Fruit fly (Drosophila melanogaster) whole organism, embryonic: ENCODE results near the gene CG15773.

Experiments
- Bgb ChIP-seq: fragments of 200-800 bp; sonication (Bioruptor generic); IDR thresholded peaks from 2 replicates; pipeline ENCODE4 v1.3.6; 2022; ENCODE audit warnings: missing biosample characterization, missing genetic modification characterization; ENCODE audit not compliant: partially characterized antibody
- CG10431 ChIP-seq: fragments of 200-800 bp; sonication (Bioruptor generic); optimal IDR thresholded peaks from 3 replicates; lab custom pipeline; 2018; ENCODE audit warnings: missing biosample characterization, mild to moderate bottlenecking, missing genetic modification characterization
- CG10462 ChIP-seq: fragments of 200-800 bp; sonication (Bioruptor generic); optimal IDR thresholded peaks from 2 replicates; lab custom pipeline; 2016; ENCODE audit warnings: missing biosample characterization, missing genetic modification characterization
- CG11456 ChIP-seq: fragments of 200-800 bp; sonication (Bioruptor generic); IDR thresholded peaks from 3 replicates; pipeline ENCODE4 v1.3.6; 2022; ENCODE audit warnings: missing biosample characterization, missing genetic modification characterization
- CG12155 ChIP-seq: fragments of 200-800 bp; sonication (Bioruptor generic); optimal IDR thresholded peaks from 3 replicates; lab custom pipeline; 2016; ENCODE audit warnings: missing biosample characterization, missing genetic modification characterization
- CG12659 ChIP-seq: fragments of 200-800 bp; sonication (Bioruptor generic); optimal IDR thresholded peaks from 3 replicates; lab custom pipeline; 2017; ENCODE audit warnings: mild to moderate bottlenecking, missing biosample characterization, missing genetic modification reagents, missing genetic modification characterization
- CG13894 ChIP-seq: fragments of 200-800 bp; sonication (Bioruptor generic); optimal IDR thresholded peaks from 3 replicates; lab custom pipeline; 2018; ENCODE audit warnings: missing biosample characterization, mild to moderate bottlenecking, missing genetic modification characterization, moderate library complexity
- CG14014 ChIP-seq: fragments of 200-800 bp; sonication (Bioruptor generic); IDR thresholded peaks from 2 replicates; pipeline ENCODE4 v1.3.6; 2022; ENCODE audit warnings: missing biosample characterization, missing genetic modification characterization
- CG17612 ChIP-seq: fragments of 200-800 bp; sonication (Bioruptor generic); IDR thresholded peaks from 2 replicates; pipeline ENCODE4 v1.3.6; 2022; ENCODE audit warnings: missing biosample characterization, missing genetic modification characterization
- CG17802 ChIP-seq: fragments of 200-800 bp; sonication (Bioruptor generic); optimal IDR thresholded peaks from 2 replicates; lab custom pipeline; 2018; ENCODE audit warnings: missing biosample characterization, mild to moderate bottlenecking, missing genetic modification characterization, moderate library complexity
- CG30020 ChIP-seq: fragments of 200-800 bp; optimal IDR thresholded peaks from 2 replicates; lab custom pipeline; 2019; ENCODE audit warnings: missing biosample characterization, mild to moderate bottlenecking, missing genetic modification characterization, moderate library complexity
- CG31388 ChIP-seq: fragments of 200-800 bp; sonication (Bioruptor generic); optimal IDR thresholded peaks from 2 replicates; lab custom pipeline; 2016; ENCODE audit warnings: missing biosample characterization, missing genetic modification characterization
- CG5953 ChIP-seq: fragments of 200-800 bp; sonication (Bioruptor generic); IDR thresholded peaks from 2 replicates; pipeline ENCODE4 v1.3.6; 2022; ENCODE audit warnings: missing biosample characterization, missing genetic modification characterization
- CG6654 ChIP-seq: fragments of 200-800 bp; sonication (Bioruptor generic); optimal IDR thresholded peaks from 2 replicates; lab custom pipeline; 2017; ENCODE audit warnings: missing biosample characterization, mild to moderate bottlenecking, missing genetic modification characterization
- CG6683 ChIP-seq: fragments of 200-800 bp; sonication (Bioruptor generic); optimal IDR thresholded peaks from 2 replicates; lab custom pipeline; 2017; ENCODE audit warnings: missing biosample characterization, mild to moderate bottlenecking, missing genetic modification characterization, missing genetic modification reagents
- CG6689 ChIP-seq: fragments of 200-800 bp; sonication (Bioruptor generic); IDR thresholded peaks from 2 replicates; pipeline ENCODE4 v1.3.6; 2022; ENCODE audit warnings: missing biosample characterization, missing genetic modification characterization
- CG6813 ChIP-seq: fragments of 200-800 bp; sonication (Bioruptor generic); optimal IDR thresholded peaks from 2 replicates; lab custom pipeline; 2017; ENCODE audit warnings: missing biosample characterization, missing genetic modification characterization, mild to moderate bottlenecking, moderate library complexity, missing genetic modification reagents
- CG8089 ChIP-seq: fragments of 200-800 bp; sonication (Bioruptor generic); optimal IDR thresholded peaks from 3 replicates; lab custom pipeline; 2016; ENCODE audit warnings: missing biosample characterization, missing genetic modification characterization
- CG9437 ChIP-seq: fragments of 200-800 bp; sonication (Bioruptor generic); optimal IDR thresholded peaks from 2 replicates; lab custom pipeline; 2018; ENCODE audit warnings: missing biosample characterization, mild to moderate bottlenecking, missing genetic modification characterization
- CG9609 ChIP-seq: fragments of 200-800 bp; sonication (Bioruptor generic); optimal IDR thresholded peaks from 3 replicates; lab custom pipeline; 2016; ENCODE audit warnings: missing biosample characterization, missing genetic modification characterization
- CkIIα-i1 ChIP-seq: fragments of 200-800 bp; sonication (Bioruptor generic); IDR thresholded peaks from 2 replicates; pipeline ENCODE4 v1.3.6; 2022; ENCODE audit warnings: missing biosample characterization, missing genetic modification characterization
- D19B ChIP-seq: fragments of 200-800 bp; sonication (Bioruptor generic); optimal IDR thresholded peaks from 2 replicates; lab custom pipeline; 2017; ENCODE audit warnings: missing biosample characterization, mild to moderate bottlenecking, missing genetic modification characterization
- Ets97D ChIP-seq: fragments of 200-800 bp; sonication (Bioruptor generic); optimal IDR thresholded peaks from 3 replicates; lab custom pipeline; 2016; ENCODE audit warnings: missing biosample characterization, missing genetic modification characterization
- HLH54F ChIP-seq: fragments of 200-800 bp; sonication (Bioruptor generic); optimal IDR thresholded peaks from 3 replicates; lab custom pipeline; 2016; ENCODE audit warnings: missing biosample characterization, missing genetic modification characterization
- Hr3 ChIP-seq: fragments of 200-800 bp; sonication (Bioruptor generic); optimal IDR thresholded peaks from 3 replicates; lab custom pipeline; 2016; ENCODE audit warnings: missing biosample characterization, missing genetic modification characterization
- Lim3 ChIP-seq: fragments of 200-800 bp; sonication (Bioruptor generic); IDR thresholded peaks from 2 replicates; pipeline ENCODE4 v1.3.6; 2022; ENCODE audit warnings: missing biosample characterization, missing genetic modification characterization
- MBD-R2 ChIP-seq: fragments of 200-800 bp; sonication (Bioruptor generic); IDR thresholded peaks from 2 replicates; pipeline ENCODE4 v1.3.6; 2022; ENCODE audit warnings: missing biosample characterization, missing genetic modification characterization
- MTF-1 ChIP-seq: fragments of 200-800 bp; sonication (Bioruptor generic); optimal IDR thresholded peaks from 2 replicates; lab custom pipeline; 2018; ENCODE audit warnings: missing biosample characterization, mild to moderate bottlenecking, missing genetic modification characterization, borderline replicate concordance
- Max ChIP-seq: fragments of 200-800 bp; sonication (Bioruptor generic); optimal IDR thresholded peaks from 2 replicates; lab custom pipeline; 2016; ENCODE audit warnings: missing biosample characterization, mild to moderate bottlenecking, missing genetic modification characterization
- Mrtf ChIP-seq: fragments of 200-800 bp; sonication (Bioruptor generic); IDR thresholded peaks from 3 replicates; pipeline ENCODE4 v1.3.6; 2022; ENCODE audit warnings: missing biosample characterization, missing genetic modification characterization
- NC2α ChIP-seq: fragments of 200-800 bp; sonication (Bioruptor generic); optimal IDR thresholded peaks from 2 replicates; lab custom pipeline; 2016; ENCODE audit warnings: missing biosample characterization, missing genetic modification characterization
- NfI ChIP-seq: fragments of 200-800 bp; sonication (Bioruptor generic); optimal IDR thresholded peaks from 3 replicates; lab custom pipeline; 2018; ENCODE audit warnings: missing biosample characterization, mild to moderate bottlenecking, missing genetic modification characterization, moderate library complexity
- Ravus ChIP-seq: fragments of 200-800 bp; sonication (Bioruptor generic); IDR thresholded peaks from 2 replicates; pipeline ENCODE4 v1.3.6; 2022; ENCODE audit warnings: missing biosample characterization, missing genetic modification characterization
- Rfx ChIP-seq: fragments of 200-800 bp; sonication (Bioruptor generic); IDR thresholded peaks from 2 replicates; pipeline ENCODE4 v1.3.6; 2022; ENCODE audit warnings: missing biosample characterization, missing genetic modification characterization
- ac ChIP-seq: fragments of 200-800 bp; sonication (Bioruptor generic); optimal IDR thresholded peaks from 3 replicates; lab custom pipeline; 2017; ENCODE audit warnings: missing biosample characterization, mild to moderate bottlenecking, missing genetic modification characterization
- chn ChIP-seq: fragments of 200-800 bp; sonication (Bioruptor generic); optimal IDR thresholded peaks from 2 replicates; lab custom pipeline; 2016; ENCODE audit warnings: missing biosample characterization, missing genetic modification characterization
- disco-r ChIP-seq: fragments of 200-800 bp; sonication (Bioruptor generic); optimal IDR thresholded peaks from 2 replicates; lab custom pipeline; 2016; ENCODE audit warnings: missing biosample characterization, missing genetic modification characterization
- fd3F ChIP-seq: fragments of 200-800 bp; sonication (Bioruptor generic); optimal IDR thresholded peaks from 2 replicates; lab custom pipeline; 2018; ENCODE audit warnings: missing biosample characterization, mild to moderate bottlenecking, missing genetic modification characterization, moderate library complexity
- fd96Cb ChIP-seq: fragments of 200-800 bp; sonication (Bioruptor generic); optimal IDR thresholded peaks from 2 replicates; lab custom pipeline; 2018; ENCODE audit warnings: missing biosample characterization, mild to moderate bottlenecking, missing genetic modification characterization, moderate library complexity
- fu2 ChIP-seq: fragments of 200-800 bp; sonication (Bioruptor generic); optimal IDR thresholded peaks from 2 replicates; lab custom pipeline; 2016; ENCODE audit warnings: missing biosample characterization, missing genetic modification characterization
- ind ChIP-seq: fragments of 200-800 bp; sonication (Bioruptor generic); optimal IDR thresholded peaks from 3 replicates; lab custom pipeline; 2016; ENCODE audit warnings: missing biosample characterization, missing genetic modification characterization
- nerfin-1 ChIP-seq: fragments of 200-800 bp; sonication (Bioruptor generic); optimal IDR thresholded peaks from 3 replicates; lab custom pipeline; 2019; ENCODE audit warnings: missing biosample characterization, mild to moderate bottlenecking, missing genetic modification characterization, moderate library complexity
- p53 ChIP-seq: fragments of 200-800 bp; sonication (Bioruptor generic); optimal IDR thresholded peaks from 2 replicates; lab custom pipeline; 2016; ENCODE audit warnings: missing biosample characterization, missing genetic modification characterization
- sens ChIP-seq: fragments of 200-800 bp; sonication (Bioruptor generic); peaks from one replicate; lab custom pipeline; 2016; ENCODE audit warnings: missing biosample characterization, missing genetic modification characterization
- sens-2 ChIP-seq: fragments of 200-800 bp; sonication (Bioruptor generic); IDR thresholded peaks from 2 replicates; pipeline ENCODE4 v1.3.6; 2022; ENCODE audit warnings: missing biosample characterization, missing genetic modification characterization
- tap ChIP-seq: fragments of 200-800 bp; optimal IDR thresholded peaks from 3 replicates; lab custom pipeline; 2019; ENCODE audit warnings: missing biosample characterization, mild to moderate bottlenecking, missing genetic modification characterization, moderate library complexity
- trem ChIP-seq: fragments of 200-800 bp; optimal IDR thresholded peaks from 3 replicates; lab custom pipeline; 2019; ENCODE audit warnings: missing biosample characterization, mild to moderate bottlenecking, missing genetic modification characterization, moderate library complexity
- twi ChIP-seq: fragments of 200-800 bp; optimal IDR thresholded peaks from 2 replicates; lab custom pipeline; 2019; ENCODE audit warnings: missing biosample characterization, mild to moderate bottlenecking, missing genetic modification characterization, moderate library complexity
- unc-4 ChIP-seq: fragments of 200-800 bp; sonication (Bioruptor generic); IDR thresholded peaks from 2 replicates; pipeline ENCODE4 v1.3.6; 2022; ENCODE audit warnings: missing biosample characterization, missing genetic modification characterization; ENCODE audit not compliant: partially characterized antibody
- vfl ChIP-seq: fragments of 200-800 bp; sonication (Bioruptor generic); optimal IDR thresholded peaks from 2 replicates; lab custom pipeline; 2016; ENCODE audit warnings: missing biosample characterization, missing genetic modification characterization
- wdn ChIP-seq: fragments of 200-800 bp; sonication (Bioruptor generic); IDR thresholded peaks from 2 replicates; pipeline ENCODE4 v1.3.6; 2022; ENCODE audit warnings: missing biosample characterization, missing genetic modification characterization

Gene CG15773

DNA sequence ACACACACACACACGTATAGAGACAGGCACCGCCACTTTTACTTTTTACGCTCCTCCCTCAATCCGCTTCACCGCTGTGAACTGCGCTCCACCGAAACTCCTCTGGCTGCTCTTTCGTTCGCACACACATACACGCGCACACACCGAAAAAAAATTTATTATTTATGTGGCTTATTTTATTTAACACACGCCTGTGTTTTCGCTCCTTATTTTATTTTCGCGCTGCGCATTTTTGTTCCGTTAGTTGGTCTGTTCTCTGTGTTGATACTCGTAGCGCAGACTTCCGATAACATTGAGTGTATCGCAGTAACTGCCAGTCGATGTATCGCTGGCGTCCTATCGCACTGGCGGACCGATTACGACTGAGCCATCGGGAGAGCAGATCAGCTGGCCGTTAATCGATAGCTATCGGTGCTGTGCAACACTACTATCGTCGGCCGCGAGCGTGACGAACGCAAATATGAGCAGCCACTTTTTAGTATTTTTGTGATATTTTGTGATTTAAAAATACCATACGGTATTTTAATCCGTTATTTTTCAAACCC is 5.2 kb downstream of the CG15773 start, which contains the start of gene Snx27 (continued):
- peak; percentile 92 for TF ChIP-seq Ets97D
- TF ChIP-seq fu2 (GFP tag; lab: Kevin White, UChicago), result peak; percentile 16
- peak; percentile 100 for TF ChIP-seq Bgb (GFP tag; lab: Robert Waterston, UW)
- TF ChIP-seq twi (tag; lab: Kevin White, UChicago), result no peak
- TF ChIP-seq D19B (GFP tag; lab: Kevin White, UChicago), result no peak
- TF ChIP-seq CG17802, result no peak
- no peak for TF ChIP-seq tap (tag; lab: Kevin White, UChicago)
- peak; percentile 51 for TF ChIP-seq CG9609 (GFP tag; lab: Kevin White, UChicago)
- peak; percentile 66; the same call in 2 of the 3 replicates for TF ChIP-seq CG11456 (GFP tag; lab: Robert Waterston, UW)
- peak; percentile 56 for TF ChIP-seq HLH54F (GFP tag; lab: Kevin White, UChicago)
- no peak for TF ChIP-seq CG6689
- peak; percentile 75 for TF ChIP-seq p53 (GFP tag; lab: Kevin White, UChicago)
- TF ChIP-seq CG8089 (GFP tag; lab: Kevin White, UChicago), result no peak
- TF ChIP-seq ac, result no peak
- TF ChIP-seq sens (GFP tag; lab: Kevin White, UChicago), result peak; percentile 89
- no peak; the same call in 1 of the 2 replicates for TF ChIP-seq CG14014 (GFP tag; lab: Robert Waterston, UW)
- TF ChIP-seq wdn (GFP tag; lab: Robert Waterston, UW), result no peak
- TF ChIP-seq CG13894 (tag; lab: Kevin White, UChicago), result peak; percentile 48
- TF ChIP-seq NC2α (GFP tag; lab: Kevin White, UChicago), result no peak
- no peak for TF ChIP-seq CG6654 (GFP tag; lab: Kevin White, UChicago)
- no peak for TF ChIP-seq disco-r (GFP tag; lab: Kevin White, UChicago)
- no peak for TF ChIP-seq CG5953
- no peak for TF ChIP-seq nerfin-1 (tag; lab: Kevin White, UChicago)
- no peak for TF ChIP-seq Ravus (GFP tag; lab: Robert Waterston, UW)
- peak; percentile 87 for TF ChIP-seq CG12659 (GFP tag; lab: Kevin White, UChicago)
- no peak for TF ChIP-seq fd96Cb
- TF ChIP-seq MBD-R2 (GFP tag; lab: Robert Waterston, UW), result peak; percentile 47
- no peak for TF ChIP-seq MTF-1 (GFP tag; lab: Kevin White, UChicago)
- TF ChIP-seq CG9437 (GFP tag; lab: Kevin White, UChicago), result no peak
- peak; percentile 99 for TF ChIP-seq unc-4
- TF ChIP-seq Mrtf (GFP tag; lab: Robert Waterston, UW), result no peak
- peak; percentile 81 for TF ChIP-seq trem (tag; lab: Kevin White, UChicago)
- peak; percentile 54 for TF ChIP-seq NfI (GFP tag; lab: Kevin White, UChicago)
- peak; percentile 48 for TF ChIP-seq vfl
- no peak for TF ChIP-seq sens-2 (GFP tag; lab: Robert Waterston, UW)
- no peak for TF ChIP-seq fd3F (GFP tag; lab: Kevin White, UChicago)
- no peak for TF ChIP-seq CG17612 (GFP tag; lab: Robert Waterston, UW)
- TF ChIP-seq CkIIα-i1, result no peak
- TF ChIP-seq Max, result no peak
- TF ChIP-seq CG6683 (GFP tag; lab: Kevin White, UChicago), result no peak
- peak; percentile 42 for TF ChIP-seq CG30020
- peak; percentile 79 for TF ChIP-seq Rfx (GFP tag; lab: Robert Waterston, UW)
- TF ChIP-seq CG10431 (GFP tag; lab: Kevin White, UChicago), result peak; percentile 46
- peak; percentile 41 for TF ChIP-seq chn (GFP tag; lab: Kevin White, UChicago)
- peak; percentile 35 for TF ChIP-seq CG12155 (GFP tag; lab: Kevin White, UChicago)
- TF ChIP-seq ind, result peak; percentile 4
- TF ChIP-seq CG6813 (GFP tag; lab: Kevin White, UChicago), result peak; percentile 17
- no peak for TF ChIP-seq CG31388 (GFP tag; lab: Kevin White, UChicago)
- TF ChIP-seq Hr3 (GFP tag; lab: Kevin White, UChicago), result peak; percentile 48
- no peak for TF ChIP-seq CG10462
- TF ChIP-seq Lim3 (GFP tag; lab: Robert Waterston, UW), result no peak
